Worm (Caenorhabditis elegans) whole organism, late embryonic: ENCODE measurements around the gene inx-8.

Source experiments
- C08G9.2 ChIP-seq: sonication (generic microtip); optimal IDR thresholded peaks from 2 replicates; lab custom pipeline; 2016; ENCODE audit warnings: mild to moderate bottlenecking, missing genetic modification characterization, moderate library complexity, missing compliant biosample characterization
- C38D4.7 ChIP-seq: fragments of 200-800 bp; sonication (Bioruptor generic); optimal IDR thresholded peaks from 2 replicates; lab custom pipeline; 2018; ENCODE audit warnings: mild to moderate bottlenecking, missing genetic modification characterization, moderate library complexity, missing compliant biosample characterization
- K02D7.2 ChIP-seq: sonication (generic microtip); optimal IDR thresholded peaks from 2 replicates; lab custom pipeline; 2017; ENCODE audit warnings: mild to moderate bottlenecking, missing genetic modification characterization, missing compliant biosample characterization
- T23F11.4 ChIP-seq: fragments of 200-800 bp; sonication (Bioruptor generic); optimal IDR thresholded peaks from 2 replicates; lab custom pipeline; 2018; ENCODE audit warnings: mild to moderate bottlenecking, missing genetic modification characterization, missing compliant biosample characterization
- Y22D7AL.16 ChIP-seq: sonication (generic microtip); optimal IDR thresholded peaks from 2 replicates; lab custom pipeline; 2016; ENCODE audit warnings: missing genetic modification characterization, missing compliant biosample characterization
- ama-1 ChIP-seq: fragments of 150-350 bp; optimal IDR thresholded peaks from 2 replicates; lab custom pipeline; 2014
- ceh-14 ChIP-seq: sonication (generic microtip); optimal IDR thresholded peaks from 2 replicates; lab custom pipeline; 2016; ENCODE audit warnings: missing genotype, missing genetic modification characterization, missing compliant biosample characterization
- ceh-18 ChIP-seq: sonication (generic microtip); optimal IDR thresholded peaks from 2 replicates; lab custom pipeline; 2016; ENCODE audit warnings: missing genetic modification characterization, missing compliant biosample characterization
- ceh-24 ChIP-seq: sonication (generic microtip); optimal IDR thresholded peaks from 2 replicates; lab custom pipeline; 2016; ENCODE audit warnings: mild to moderate bottlenecking, missing genetic modification characterization, missing compliant biosample characterization
- ceh-34 ChIP-seq: sonication (generic microtip); optimal IDR thresholded peaks from 2 replicates; lab custom pipeline; 2016; ENCODE audit warnings: mild to moderate bottlenecking, missing genetic modification characterization, missing compliant biosample characterization
- ceh-45 ChIP-seq: fragments of 200-800 bp; sonication (Bioruptor generic); IDR thresholded peaks from 2 replicates; pipeline ENCODE4 v1.3.6; 2022; ENCODE audit warnings: missing genetic modification reagents, missing genetic modification characterization, missing compliant biosample characterization
- ceh-9 ChIP-seq: sonication (generic microtip); optimal IDR thresholded peaks from 2 replicates; lab custom pipeline; 2016; ENCODE audit warnings: mild to moderate bottlenecking, missing genetic modification characterization, inconsistent platforms, missing compliant biosample characterization
- dmd-4 ChIP-seq: sonication (generic microtip); optimal IDR thresholded peaks from 2 replicates; lab custom pipeline; 2016; ENCODE audit warnings: borderline replicate concordance, missing genetic modification characterization, missing compliant biosample characterization
- elt-2 ChIP-seq: sonication (generic microtip); optimal IDR thresholded peaks from 2 replicates; lab custom pipeline; 2016; ENCODE audit warnings: missing genetic modification reagents, missing genetic modification characterization, missing compliant biosample characterization
- elt-4 ChIP-seq: sonication (generic microtip); optimal IDR thresholded peaks from 2 replicates; lab custom pipeline; 2016; ENCODE audit warnings: missing genetic modification characterization, missing compliant biosample characterization
- ets-4 ChIP-seq: sonication (generic microtip); optimal IDR thresholded peaks from 2 replicates; lab custom pipeline; 2016; ENCODE audit warnings: missing genetic modification characterization, missing compliant biosample characterization
- eyg-1 ChIP-seq: sonication (generic microtip); optimal IDR thresholded peaks from 2 replicates; lab custom pipeline; 2016; ENCODE audit warnings: missing genotype, missing genetic modification characterization, missing compliant biosample characterization
- fax-1 ChIP-seq: sonication (generic microtip); optimal IDR thresholded peaks from 2 replicates; lab custom pipeline; 2016; ENCODE audit warnings: missing genotype, missing genetic modification characterization, missing compliant biosample characterization
- fkh-10 ChIP-seq: fragments of 150-350 bp; optimal IDR thresholded peaks from 2 replicates; lab custom pipeline; 2014; ENCODE audit warnings: missing biosample characterization, missing genetic modification reagents, missing genetic modification characterization
- hlh-13 ChIP-seq: fragments of 200-800 bp; sonication (Bioruptor generic); optimal IDR thresholded peaks from 2 replicates; lab custom pipeline; 2018; ENCODE audit warnings: mild to moderate bottlenecking, missing genetic modification characterization, missing compliant biosample characterization
- hlh-15 ChIP-seq: sonication (generic microtip); optimal IDR thresholded peaks from 2 replicates; lab custom pipeline; 2016; ENCODE audit warnings: missing genetic modification characterization, missing compliant biosample characterization
- hlh-30 ChIP-seq: sonication (generic microtip); optimal IDR thresholded peaks from 2 replicates; lab custom pipeline; 2017; ENCODE audit warnings: antibody characterized with exemption, missing genetic modification characterization, missing compliant biosample characterization; ENCODE audit not compliant: insufficient read depth
- hlh-6 ChIP-seq: sonication (generic microtip); optimal IDR thresholded peaks from 2 replicates; lab custom pipeline; 2016; ENCODE audit warnings: missing genotype, missing genetic modification characterization, missing compliant biosample characterization
- hlh-8 ChIP-seq: sonication (generic microtip); optimal IDR thresholded peaks from 2 replicates; lab custom pipeline; 2016; ENCODE audit warnings: missing genotype, missing genetic modification characterization, missing compliant biosample characterization
- lim-6 ChIP-seq: sonication (generic microtip); optimal IDR thresholded peaks from 2 replicates; lab custom pipeline; 2016; ENCODE audit warnings: missing genetic modification characterization, missing compliant biosample characterization
- nfya-1 ChIP-seq: sonication (generic microtip); optimal IDR thresholded peaks from 2 replicates; lab custom pipeline; 2017; ENCODE audit warnings: missing genetic modification characterization, mild to moderate bottlenecking, missing compliant biosample characterization, antibody characterized with exemption, moderate library complexity
- nhr-11 ChIP-seq: fragments of 150-350 bp; optimal IDR thresholded peaks from 2 replicates; lab custom pipeline; 2014; ENCODE audit warnings: missing biosample characterization, missing genetic modification characterization
- nhr-232 ChIP-seq: sonication (generic microtip); optimal IDR thresholded peaks from 2 replicates; lab custom pipeline; 2016; ENCODE audit warnings: missing genetic modification characterization, missing compliant biosample characterization
- npax-4 ChIP-seq: sonication (generic microtip); optimal IDR thresholded peaks from 2 replicates; lab custom pipeline; 2016; ENCODE audit warnings: missing genetic modification characterization, missing compliant biosample characterization
- odd-2 ChIP-seq: sonication (generic microtip); optimal IDR thresholded peaks from 2 replicates; lab custom pipeline; 2017; ENCODE audit warnings: antibody characterized with exemption, mild to moderate bottlenecking, missing genetic modification characterization, missing compliant biosample characterization
- pat-9 ChIP-seq: fragments of 200-800 bp; sonication (Bioruptor generic); optimal IDR thresholded peaks from 2 replicates; lab custom pipeline; 2018; ENCODE audit warnings: mild to moderate bottlenecking, missing genetic modification characterization, moderate library complexity, missing compliant biosample characterization
- pros-1 ChIP-seq: fragments of 150-350 bp; optimal IDR thresholded peaks from 2 replicates; lab custom pipeline; 2014; ENCODE audit warnings: missing biosample characterization, missing genetic modification reagents, missing genetic modification characterization
- rnt-1 ChIP-seq: sonication (generic microtip); optimal IDR thresholded peaks from 2 replicates; lab custom pipeline; 2016; ENCODE audit warnings: missing genetic modification characterization, missing compliant biosample characterization
- sdc-2 ChIP-seq: sonication (generic microtip); optimal IDR thresholded peaks from 2 replicates; lab custom pipeline; 2016; ENCODE audit warnings: missing genotype, missing genetic modification characterization, missing compliant biosample characterization
- sox-2 ChIP-seq: fragments of 200-800 bp; sonication (Bioruptor generic); IDR thresholded peaks from 2 replicates; pipeline ENCODE4 v1.3.6; 2022; ENCODE audit warnings: missing genetic modification reagents, missing genetic modification characterization, missing compliant biosample characterization
- syd-9 ChIP-seq: sonication (generic microtip); optimal IDR thresholded peaks from 2 replicates; lab custom pipeline; 2016; ENCODE audit warnings: mild to moderate bottlenecking, missing genetic modification characterization, moderate library complexity, missing compliant biosample characterization
- tbx-7 ChIP-seq: sonication (generic microtip); optimal IDR thresholded peaks from 2 replicates; lab custom pipeline; 2016; ENCODE audit warnings: missing genotype, missing genetic modification characterization, missing compliant biosample characterization
- unc-55 ChIP-seq: sonication (generic microtip); optimal IDR thresholded peaks from 2 replicates; lab custom pipeline; 2017; ENCODE audit warnings: missing biosample characterization, missing genetic modification reagents, missing genetic modification characterization
- unc-86 ChIP-seq: sonication (generic microtip); optimal IDR thresholded peaks from 2 replicates; lab custom pipeline; 2016; ENCODE audit warnings: missing genetic modification characterization, missing compliant biosample characterization
- zip-5 ChIP-seq: sonication (generic microtip); optimal IDR thresholded peaks from 2 replicates; lab custom pipeline; 2016; ENCODE audit warnings: missing genetic modification characterization, missing compliant biosample characterization

Gene inx-8

DNA sequence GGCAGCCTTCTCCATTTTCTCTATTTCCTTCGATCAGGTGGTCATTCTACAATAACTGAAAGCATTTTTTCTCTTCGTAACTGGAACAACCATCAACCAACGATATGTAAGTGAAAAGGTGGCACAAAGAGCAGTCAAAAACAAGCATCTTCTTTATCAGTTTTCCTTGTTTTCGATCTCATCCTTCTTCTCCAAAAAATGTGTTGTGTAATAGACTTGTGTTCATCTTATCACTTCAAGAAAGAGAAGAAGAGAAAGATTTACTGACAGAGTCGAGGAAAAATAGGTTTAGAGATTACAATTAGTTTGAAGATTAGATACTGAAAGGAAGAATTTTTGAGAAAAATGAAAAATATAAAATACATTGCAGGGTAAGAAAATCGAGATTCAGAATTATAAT is 28.3 kb upstream of the inx-8 start:
- no peak for TF ChIP-seq ceh-24 (tag; lab: Kevin White, UChicago)
- TF ChIP-seq elt-2 (tag; lab: Kevin White, UChicago), result peak; percentile 17

DNA sequence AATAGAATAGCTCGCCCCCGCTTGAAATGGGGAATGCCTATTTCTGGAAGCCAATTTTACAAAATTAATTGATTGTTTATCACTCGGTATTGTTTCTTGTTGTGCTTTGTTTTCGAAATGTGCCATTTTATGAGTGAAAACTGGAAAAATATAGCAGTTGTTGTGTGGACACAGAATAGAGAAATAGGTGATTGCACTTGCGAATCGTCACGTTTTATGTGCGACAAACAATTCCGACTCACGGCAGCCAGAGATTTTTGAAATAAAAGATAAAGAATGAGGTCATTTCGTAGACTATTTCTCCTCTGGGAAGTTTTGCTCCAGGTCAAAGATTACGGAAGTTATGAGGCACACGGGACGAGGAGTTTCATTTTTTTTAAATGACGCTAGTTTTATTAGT is 26.7 kb upstream of the inx-8 start:
- no peak for TF ChIP-seq fax-1 (tag; lab: Kevin White, UChicago)
- TF ChIP-seq nfya-1 (tag; lab: Kevin White, UChicago), result no peak
- no peak for TF ChIP-seq npax-4 (tag; lab: Kevin White, UChicago)
- TF ChIP-seq nhr-232 (tag; lab: Kevin White, UChicago), result no peak
- TF ChIP-seq hlh-15 (tag; lab: Kevin White, UChicago), result no peak
- no peak for TF ChIP-seq rnt-1 (tag; lab: Kevin White, UChicago)
- no peak for TF ChIP-seq syd-9 (tag; lab: Kevin White, UChicago)
- TF ChIP-seq unc-55 (GFP tag; lab: Kevin White, UChicago), result no peak
- TF ChIP-seq T23F11.4 (GFP tag; lab: Kevin White, UChicago), result no peak
- no peak for TF ChIP-seq ceh-34 (tag; lab: Kevin White, UChicago)
- no peak for TF ChIP-seq C08G9.2 (tag; lab: Kevin White, UChicago)
- no peak for TF ChIP-seq K02D7.2 (tag; lab: Kevin White, UChicago)
- TF ChIP-seq zip-5 (tag; lab: Kevin White, UChicago), result no peak
- TF ChIP-seq lim-6 (tag; lab: Kevin White, UChicago), result no peak
- TF ChIP-seq eyg-1 (tag; lab: Kevin White, UChicago), result no peak
- no peak for TF ChIP-seq hlh-6
- no peak for TF ChIP-seq sdc-2 (tag; lab: Kevin White, UChicago)
- TF ChIP-seq hlh-13, result no peak
- TF ChIP-seq dmd-4 (tag; lab: Kevin White, UChicago), result no peak
- TF ChIP-seq, all 69 proteins: peak for 0

DNA sequence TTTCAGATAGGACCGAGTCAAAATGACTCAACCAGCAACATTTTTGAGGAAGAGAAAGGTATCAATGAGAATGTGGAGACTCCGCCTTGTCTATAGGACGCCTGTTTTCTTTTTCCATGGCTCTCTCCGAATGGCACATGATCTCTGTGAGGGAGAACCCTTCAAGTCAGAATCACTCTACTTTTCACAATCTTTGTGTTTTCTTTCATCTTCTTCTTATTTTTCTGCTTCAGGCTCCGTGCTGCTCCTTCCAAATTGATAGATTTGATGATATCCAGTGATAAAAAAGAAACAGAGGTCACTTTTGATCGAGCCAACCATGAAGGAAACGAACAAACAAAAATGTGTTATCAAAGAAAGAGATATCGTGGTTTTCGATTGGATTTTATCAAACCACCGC is 24.6 kb upstream of the inx-8 start, which contains the start of gene ZK809.8:
Gene ZK809.8 (minus strand): TSS at position 34 of the 400 bp plus-strand sequence.
- no peak for TF ChIP-seq unc-55 (GFP tag; lab: Kevin White, UChicago)
- peak; percentile 51 for TF ChIP-seq ceh-18 (tag; lab: Kevin White, UChicago)
- TF ChIP-seq, all 69 proteins: peak for 1

DNA sequence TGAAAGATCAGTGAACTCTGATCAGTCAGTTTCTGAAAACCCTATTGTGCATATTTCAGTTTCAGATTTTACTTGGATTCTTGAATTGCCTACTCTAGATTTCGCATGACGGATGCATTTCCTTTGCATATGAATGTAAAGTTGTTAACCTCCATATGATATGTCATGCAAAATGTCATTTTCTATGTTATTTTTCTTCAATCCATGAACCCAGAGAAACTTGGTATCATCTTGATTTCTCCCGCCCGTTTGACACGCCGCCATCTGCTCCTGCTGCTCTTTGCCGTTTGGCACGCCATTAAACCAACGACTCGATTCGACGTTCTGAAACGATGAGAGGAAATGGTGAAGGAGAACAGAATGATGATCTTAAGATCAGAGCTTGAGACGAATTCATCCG is 23.3 kb upstream of the inx-8 start:
- TF ChIP-seq ceh-14 (no peak), hlh-30 (no peak), fkh-10 (GFP tag; lab: Kevin White, UChicago) (no peak), dmd-4 (tag; lab: Kevin White, UChicago) (no peak), hlh-8 (tag; lab: Kevin White, UChicago) (no peak), Y22D7AL.16 (no peak), pat-9 (tag; lab: Kevin White, UChicago) (no peak), nhr-232 (tag; lab: Kevin White, UChicago) (no peak), hlh-13 (no peak)
- TF ChIP-seq, all 69 proteins: peak for 0

DNA sequence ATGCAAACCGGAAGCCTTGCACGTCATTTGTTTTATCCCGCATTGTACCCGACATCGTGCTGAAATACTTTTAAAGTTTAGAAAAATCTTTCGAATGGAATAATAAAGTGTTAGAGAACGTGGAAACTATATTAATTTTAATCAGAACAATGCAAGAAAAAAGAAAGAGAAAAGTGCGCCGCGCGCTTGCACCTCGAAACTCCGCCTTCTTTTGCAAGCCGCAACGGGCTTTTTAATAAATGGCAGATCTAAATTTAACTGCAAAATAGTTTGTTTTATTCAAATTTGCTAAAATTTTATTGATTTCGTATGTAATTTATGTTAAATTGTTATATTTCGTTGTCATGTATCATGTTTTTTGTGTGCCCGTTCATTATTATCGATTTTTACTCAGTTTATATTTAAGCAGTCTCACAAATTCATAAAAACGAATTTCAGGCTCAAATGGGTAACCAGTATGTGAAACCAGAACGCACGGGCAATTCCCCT is 21.6 kb upstream of the inx-8 start, which contains the start of the genes acl-3 and ndub-6:
Gene acl-3 (minus strand): TSS at position 59 of the 489 bp plus-strand sequence.
Gene ndub-6 (plus strand): TSS at position 439 of the 489 bp plus-strand sequence.
- no peak for TF ChIP-seq unc-86 (tag; lab: Kevin White, UChicago)
- TF ChIP-seq nfya-1 (tag; lab: Kevin White, UChicago), result no peak
- no peak for TF ChIP-seq ceh-24 (tag; lab: Kevin White, UChicago)
- no peak for TF ChIP-seq ama-1

DNA sequence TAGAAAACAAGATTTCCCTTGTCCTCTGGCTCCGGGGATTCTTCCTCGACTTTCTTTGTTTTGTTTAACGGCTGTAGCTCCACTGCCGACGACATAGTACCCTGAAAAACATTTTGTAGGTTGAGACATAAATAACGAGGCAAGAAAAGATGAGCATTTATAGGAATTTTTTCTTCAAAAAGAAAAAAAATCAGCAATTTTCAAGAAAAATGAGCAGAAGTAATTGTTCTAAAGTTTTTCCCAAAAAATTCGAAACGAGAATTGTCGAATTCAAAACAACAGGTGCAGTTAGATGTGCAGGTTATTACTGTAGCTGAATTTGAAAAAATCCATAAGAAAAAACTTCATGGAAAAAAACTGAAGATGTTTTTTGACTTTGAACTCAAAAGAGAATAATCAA is 18.3 kb upstream of the inx-8 start, which contains the start of gene ent-1:
Gene ent-1 (minus strand): TSS at position 101 of the 400 bp plus-strand sequence.
- TF ChIP-seq C38D4.7 (GFP tag; lab: Kevin White, UChicago), result no peak
- TF ChIP-seq Y22D7AL.16, result no peak
- no peak for TF ChIP-seq odd-2 (tag; lab: Kevin White, UChicago)
- TF ChIP-seq elt-4 (tag; lab: Kevin White, UChicago), result no peak
- no peak for TF ChIP-seq ceh-45
- TF ChIP-seq tbx-7 (tag; lab: Kevin White, UChicago), result no peak
- no peak for TF ChIP-seq K02D7.2 (tag; lab: Kevin White, UChicago)
- no peak for TF ChIP-seq sox-2 (GFP tag; lab: Robert Waterston, UW)
- TF ChIP-seq ets-4, result no peak
- no peak for TF ChIP-seq ceh-9 (tag; lab: Kevin White, UChicago)
- no peak for TF ChIP-seq pros-1 (tag; lab: Kevin White, UChicago)
- no peak for TF ChIP-seq nhr-11 (tag; lab: Kevin White, UChicago)
